Worm (Caenorhabditis elegans): Measurements from ENCODE around the gene R07B7.10.

R07B7.10 gene

ce11 chrV:12045132-12045531 lies 37.9 kb upstream of the R07B7.10 start, which contains the start of gene F10C2.5:
F10C2.5 (plus strand) TSS chrV:12045432.
- TF ChIP-seq ztf-4 (tag; optimal IDR thresholded peaks at IDR 0.05) = no peak
- TF ChIP-seq hlh-17 (GFP tag; optimal IDR thresholded peaks at IDR 0.05; ENCODE audit: borderline replicate concordance) = no peak
- TF ChIP-seq rnt-1 (tag; optimal IDR thresholded peaks at IDR 0.05) = no peak
- TF ChIP-seq dpl-1 (GFP tag; optimal IDR thresholded peaks at IDR 0.05) = no peak
- no peak for TF ChIP-seq F16B12.6 (tag; optimal IDR thresholded peaks at IDR 0.05)
- TF ChIP-seq ceh-88 (GFP tag; IDR thresholded peaks at IDR 0.05) = no peak
- TF ChIP-seq hpl-2 (GFP tag; optimal IDR thresholded peaks at IDR 0.05) = no peak
- no peak for TF ChIP-seq fos-1 (tag; optimal IDR thresholded peaks at IDR 0.05)
- TF ChIP-seq hlh-4 (tag; optimal IDR thresholded peaks at IDR 0.05) = no peak
- no peak for TF ChIP-seq nhr-85 (tag)
- no peak for TF ChIP-seq tlp-1 (tag; optimal IDR thresholded peaks at IDR 0.05)
- TF ChIP-seq fkh-10 (GFP tag; optimal IDR thresholded peaks at IDR 0.05) = no peak

ce11 chrV:12047735-12048134 lies 35.3 kb upstream of the R07B7.10 start:
- TF ChIP-seq F16B12.6 (tag; optimal IDR thresholded peaks at IDR 0.05) = no peak
- TF ChIP-seq snpc-4 (tag; optimal IDR thresholded peaks at IDR 0.05) = peak; percentile 56

- TF ChIP-seq nhr-47 (tag; optimal IDR thresholded peaks at IDR 0.05) = no peak
- TF ChIP-seq irx-1 (tag; optimal IDR thresholded peaks at IDR 0.05) = no peak
- no peak for TF ChIP-seq ceh-82 (tag; optimal IDR thresholded peaks at IDR 0.05)
- no peak for TF ChIP-seq lin-39 (tag; optimal IDR thresholded peaks at IDR 0.05)
- no peak for TF ChIP-seq elt-3 (tag; optimal IDR thresholded peaks at IDR 0.05)
- no peak for TF ChIP-seq ceh-88 (GFP tag; IDR thresholded peaks at IDR 0.05)
- no peak for TF ChIP-seq ceh-63 (GFP tag; optimal IDR thresholded peaks at IDR 0.05)
- no peak for TF ChIP-seq grh-1 (GFP tag; IDR thresholded peaks at IDR 0.05)
- TF ChIP-seq isw-1 (GFP tag; IDR thresholded peaks at IDR 0.05) = no peak
These were observed 34.6 kb upstream of the R07B7.10 start, which contains the start of gene dars-2 for ce11 chrV:12048445-12048844. dars-2 (plus strand) TSS chrV:12048745.

DNA sequence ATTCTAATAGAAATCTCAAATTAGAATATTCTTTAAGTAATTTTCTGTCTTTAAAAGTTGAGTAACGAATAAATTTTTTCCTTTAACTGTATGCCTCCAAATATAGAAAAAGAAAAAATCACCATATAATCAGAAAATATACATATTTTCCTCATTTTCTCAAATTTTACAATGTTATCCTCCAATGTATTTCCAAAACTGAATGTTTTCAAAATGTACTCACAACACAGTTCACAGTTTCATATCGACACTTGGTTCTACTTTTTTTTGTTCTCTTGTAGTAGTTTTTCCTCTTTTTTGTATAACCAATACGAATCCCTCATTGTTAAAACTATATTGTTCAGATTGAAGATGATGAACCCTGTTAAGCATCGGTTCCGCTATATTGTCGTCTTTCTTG lies 29.4 kb upstream of the R07B7.10 start, which contains the start of gene F10C2.7:
F10C2.7 (plus strand) TSS at position 301 of the 400 bp plus-strand sequence.
- TF ChIP-seq unc-130 (tag; optimal IDR thresholded peaks at IDR 0.05) = no peak
- TF ChIP-seq efl-1 (optimal IDR thresholded peaks at IDR 0.05) = no peak
- TF ChIP-seq efl-1 (GFP tag; optimal IDR thresholded peaks at IDR 0.05 in 1 of 2) = no peak
- no peak for TF ChIP-seq xbp-1 (tag; optimal IDR thresholded peaks at IDR 0.05)
- no peak for TF ChIP-seq nhr-237 (tag; optimal IDR thresholded peaks at IDR 0.05)
- no peak for TF ChIP-seq rnt-1 (tag; optimal IDR thresholded peaks at IDR 0.05)
- TF ChIP-seq Y116A8C.19 (tag; optimal IDR thresholded peaks at IDR 0.05; ENCODE audit: borderline replicate concordance) = no peak
- TF ChIP-seq nhr-90 (tag; optimal IDR thresholded peaks at IDR 0.05; ENCODE audit: poor library complexity) = no peak
- TF ChIP-seq nhr-28 (tag; optimal IDR thresholded peaks at IDR 0.05) = no peak
- no peak for TF ChIP-seq nhr-84 (tag; optimal IDR thresholded peaks at IDR 0.05)
- no peak for TF ChIP-seq isw-1 (GFP tag; IDR thresholded peaks at IDR 0.05)
- TF ChIP-seq ztf-4 (tag; optimal IDR thresholded peaks at IDR 0.05) = no peak
- no peak for TF ChIP-seq lir-3 (tag; optimal IDR thresholded peaks at IDR 0.05; ENCODE audit: poor library complexity)
- no peak for TF ChIP-seq fkh-10 (GFP tag; optimal IDR thresholded peaks at IDR 0.05)
- TF ChIP-seq irx-1 (tag; optimal IDR thresholded peaks at IDR 0.05) = no peak
- no peak for TF ChIP-seq lin-15B (tag; optimal IDR thresholded peaks at IDR 0.05)
- no peak for TF ChIP-seq nhr-12 (tag; optimal IDR thresholded peaks at IDR 0.05)

ce11 chrV:12059719-12060118 lies 23.3 kb upstream of the R07B7.10 start, which contains the start of gene R07B7.2:
R07B7.2 (minus strand) TSS chrV:12059753.
- TF ChIP-seq sup-37 (GFP tag; optimal IDR thresholded peaks at IDR 0.05) (no peak), nhr-19 (GFP tag; conservative IDR thresholded peaks at IDR 0.05) (no peak), Y116A8C.19 (tag; optimal IDR thresholded peaks at IDR 0.05; ENCODE audit: borderline replicate concordance) (no peak), rnt-1 (tag; optimal IDR thresholded peaks at IDR 0.05) (no peak), hlh-17 (GFP tag; optimal IDR thresholded peaks at IDR 0.05; ENCODE audit: borderline replicate concordance) (no peak), blmp-1 (tag; optimal IDR thresholded peaks at IDR 0.05) (no peak), fos-1 (tag; optimal IDR thresholded peaks at IDR 0.05) (no peak)
